Fruit fly (Drosophila melanogaster) whole organism, embryonic: ENCODE results near the gene ND-24.

Source experiments
- Adf1 ChIP-seq: fragments of 200-800 bp; sonication (Bioruptor generic); IDR thresholded peaks from 2 replicates; pipeline ENCODE4 v1.3.6; 2022; ENCODE audit warnings: missing biosample characterization, missing genetic modification characterization
- B-H2 ChIP-seq: fragments of 200-800 bp; sonication (Bioruptor generic); optimal IDR thresholded peaks from 2 replicates; lab custom pipeline; 2018; ENCODE audit warnings: missing biosample characterization, mild to moderate bottlenecking, missing genetic modification characterization
- C15 ChIP-seq: fragments of 200-800 bp; sonication (Bioruptor generic); IDR thresholded peaks from 3 replicates; pipeline ENCODE4 v1.3.6; 2022; ENCODE audit warnings: missing biosample characterization, missing genetic modification characterization
- CG10321 ChIP-seq: fragments of 200-800 bp; sonication (Bioruptor generic); IDR thresholded peaks from 2 replicates; pipeline ENCODE4 v1.3.6; 2022; ENCODE audit warnings: missing biosample characterization, missing genetic modification characterization
- CG11247 ChIP-seq: fragments of 200-800 bp; sonication (Bioruptor generic); IDR thresholded peaks from 2 replicates; pipeline ENCODE4 v1.3.6; 2022; ENCODE audit warnings: missing biosample characterization, missing genetic modification characterization
- CG12104 ChIP-seq: fragments of 200-800 bp; sonication (Bioruptor generic); optimal IDR thresholded peaks from 3 replicates; lab custom pipeline; 2016; ENCODE audit warnings: missing biosample characterization, missing genetic modification characterization
- CG12744 ChIP-seq: fragments of 200-800 bp; sonication (Bioruptor generic); optimal IDR thresholded peaks from 2 replicates; lab custom pipeline; 2016; ENCODE audit warnings: missing biosample characterization, missing genetic modification characterization
- CG12769 ChIP-seq: fragments of 200-800 bp; sonication (Bioruptor generic); optimal IDR thresholded peaks from 2 replicates; lab custom pipeline; 2019; ENCODE audit warnings: missing biosample characterization, mild to moderate bottlenecking, missing genetic modification characterization, moderate library complexity
- CG13296 ChIP-seq: fragments of 200-800 bp; sonication (Bioruptor generic); optimal IDR thresholded peaks from 3 replicates; lab custom pipeline; 2018; ENCODE audit warnings: missing biosample characterization, mild to moderate bottlenecking, missing genetic modification characterization
- CG13894 ChIP-seq: fragments of 200-800 bp; sonication (Bioruptor generic); optimal IDR thresholded peaks from 3 replicates; lab custom pipeline; 2018; ENCODE audit warnings: missing biosample characterization, mild to moderate bottlenecking, missing genetic modification characterization, moderate library complexity
- CG15269 ChIP-seq: fragments of 200-800 bp; sonication (Bioruptor generic); optimal IDR thresholded peaks from 2 replicates; lab custom pipeline; 2018; ENCODE audit warnings: missing biosample characterization, mild to moderate bottlenecking, missing genetic modification characterization, moderate library complexity
- CG15514 ChIP-seq: fragments of 200-800 bp; sonication (Bioruptor generic); optimal IDR thresholded peaks from 3 replicates; lab custom pipeline; 2017; ENCODE audit warnings: missing biosample characterization, missing genetic modification characterization, mild to moderate bottlenecking, moderate library complexity, missing genetic modification reagents
- CG16863 ChIP-seq: fragments of 200-800 bp; sonication (Bioruptor generic); optimal IDR thresholded peaks from 3 replicates; lab custom pipeline; 2016; ENCODE audit warnings: missing biosample characterization, missing genetic modification characterization
- CG17912 ChIP-seq: fragments of 200-800 bp; sonication (Bioruptor generic); optimal IDR thresholded peaks from 2 replicates; lab custom pipeline; 2018; ENCODE audit warnings: missing biosample characterization, mild to moderate bottlenecking, missing genetic modification characterization
- CG18599 ChIP-seq: fragments of 200-800 bp; sonication (Bioruptor generic); optimal IDR thresholded peaks from 3 replicates; lab custom pipeline; 2017; ENCODE audit warnings: missing biosample characterization, missing genetic modification characterization, mild to moderate bottlenecking, moderate library complexity, missing genetic modification reagents
- CG2120 ChIP-seq: fragments of 200-800 bp; sonication (Bioruptor generic); optimal IDR thresholded peaks from 3 replicates; lab custom pipeline; 2016; ENCODE audit warnings: missing biosample characterization, missing genetic modification characterization
- CG2678 ChIP-seq: fragments of 200-800 bp; sonication (Bioruptor generic); optimal IDR thresholded peaks from 3 replicates; lab custom pipeline; 2019; ENCODE audit warnings: missing biosample characterization, mild to moderate bottlenecking, missing genetic modification characterization, moderate library complexity
- CG30403 ChIP-seq: fragments of 200-800 bp; sonication (Bioruptor generic); optimal IDR thresholded peaks from 3 replicates; lab custom pipeline; 2016; ENCODE audit warnings: missing biosample characterization, missing genetic modification characterization
- CG31441 ChIP-seq: fragments of 200-800 bp; sonication (Bioruptor generic); IDR thresholded peaks from 2 replicates; pipeline ENCODE4 v1.3.6; 2022; ENCODE audit warnings: missing biosample characterization, missing genetic modification characterization
- CG34376 ChIP-seq: fragments of 200-800 bp; sonication (Bioruptor generic); optimal IDR thresholded peaks from 2 replicates; lab custom pipeline; 2018; ENCODE audit warnings: missing biosample characterization, mild to moderate bottlenecking, missing genetic modification characterization
- CG3995 ChIP-seq: fragments of 200-800 bp; sonication (Bioruptor generic); optimal IDR thresholded peaks from 3 replicates; lab custom pipeline; 2016; ENCODE audit warnings: missing biosample characterization, missing genetic modification characterization
- CG4404 ChIP-seq: fragments of 200-800 bp; sonication (Bioruptor generic); IDR thresholded peaks from 2 replicates; pipeline ENCODE4 v1.3.6; 2022; ENCODE audit warnings: missing biosample characterization, missing genetic modification characterization
- CG5180 ChIP-seq: fragments of 200-800 bp; sonication (Bioruptor generic); optimal IDR thresholded peaks from 3 replicates; lab custom pipeline; 2017; ENCODE audit warnings: missing biosample characterization, missing genetic modification characterization, mild to moderate bottlenecking, moderate library complexity, missing genetic modification reagents
- CG8290 ChIP-seq, 3 experiments: fragments of 200-800 bp; sonication (Bioruptor generic); optimal IDR thresholded peaks; 2 replicates each; lab custom pipeline; 2016 to 2019; ENCODE audit warnings: missing biosample characterization in 3 of 3, missing genetic modification characterization in 3 of 3, mild to moderate bottlenecking in 2 of 3, moderate library complexity in 1 of 3
- Dbx ChIP-seq: fragments of 200-800 bp; sonication (Bioruptor generic); IDR thresholded peaks from 3 replicates; pipeline ENCODE4 v1.3.6; 2022; ENCODE audit warnings: missing biosample characterization, missing genetic modification characterization
- Doc2 ChIP-seq: fragments of 200-800 bp; sonication (Bioruptor generic); IDR thresholded peaks from 2 replicates; pipeline ENCODE4 v1.3.6; 2022; ENCODE audit warnings: missing biosample characterization, missing genetic modification characterization
- GATAe ChIP-seq: fragments of 200-800 bp; sonication (Bioruptor generic); conservative IDR thresholded peaks from 2 replicates; pipeline ENCODE4 v1.3.6; 2022; ENCODE audit warnings: missing biosample characterization, missing genetic modification characterization
- Hr51 ChIP-seq, 2 experiments: fragments of 200-800 bp; sonication (Bioruptor generic); optimal IDR thresholded peaks; 2 replicates in 1 of 2; 3 replicates in 1 of 2; lab custom pipeline; 2016 to 2018; ENCODE audit warnings: missing biosample characterization in 2 of 2, missing genetic modification characterization in 2 of 2, mild to moderate bottlenecking in 1 of 2, moderate library complexity in 1 of 2
- Lim3 ChIP-seq: fragments of 200-800 bp; sonication (Bioruptor generic); IDR thresholded peaks from 2 replicates; pipeline ENCODE4 v1.3.6; 2022; ENCODE audit warnings: missing biosample characterization, missing genetic modification characterization
- MTF-1 ChIP-seq: fragments of 200-800 bp; sonication (Bioruptor generic); optimal IDR thresholded peaks from 2 replicates; lab custom pipeline; 2018; ENCODE audit warnings: missing biosample characterization, mild to moderate bottlenecking, missing genetic modification characterization, borderline replicate concordance
- Neu2 ChIP-seq: fragments of 200-800 bp; sonication (Bioruptor generic); optimal IDR thresholded peaks from 3 replicates; lab custom pipeline; 2016; ENCODE audit warnings: missing biosample characterization, missing genetic modification characterization, borderline replicate concordance
- Oaz ChIP-seq: fragments of 200-800 bp; sonication (Bioruptor generic); IDR thresholded peaks from 2 replicates; pipeline ENCODE4 v1.3.6; 2022; ENCODE audit warnings: missing biosample characterization, missing genetic modification characterization
- PHDP ChIP-seq: fragments of 200-800 bp; sonication (Bioruptor generic); optimal IDR thresholded peaks from 3 replicates; lab custom pipeline; 2018; ENCODE audit warnings: missing biosample characterization, mild to moderate bottlenecking, missing genetic modification characterization, moderate library complexity
- Sry-β ChIP-seq: fragments of 200-800 bp; sonication (Bioruptor generic); optimal IDR thresholded peaks from 2 replicates; lab custom pipeline; 2018; ENCODE audit warnings: missing biosample characterization, mild to moderate bottlenecking, missing genetic modification characterization, moderate library complexity
- bsh ChIP-seq, 2 experiments: fragments of 200-800 bp; sonication (Bioruptor generic); optimal IDR thresholded peaks; 2 replicates each; lab custom pipeline; 2017 to 2018; ENCODE audit warnings: mild to moderate bottlenecking in 2 of 2, missing biosample characterization in 2 of 2, missing genetic modification characterization in 2 of 2, moderate library complexity in 1 of 2
- cas ChIP-seq: fragments of 200-800 bp; sonication (Bioruptor generic); IDR thresholded peaks from 2 replicates; pipeline ENCODE4 v1.3.6; 2022; ENCODE audit warnings: missing biosample characterization, missing genetic modification characterization
- exex ChIP-seq: fragments of 200-800 bp; sonication (Bioruptor generic); optimal IDR thresholded peaks from 4 replicates; lab custom pipeline; 2018; ENCODE audit warnings: missing biosample characterization, mild to moderate bottlenecking, missing genetic modification characterization, moderate library complexity
- fd64A ChIP-seq: fragments of 200-800 bp; sonication (Bioruptor generic); optimal IDR thresholded peaks from 3 replicates; lab custom pipeline; 2018; ENCODE audit warnings: missing biosample characterization, mild to moderate bottlenecking, missing genetic modification characterization
- fru ChIP-seq: fragments of >200 bp; optimal IDR thresholded peaks from 2 replicates; lab custom pipeline; 2017
- gcm ChIP-seq: fragments of 200-800 bp; sonication (Bioruptor generic); optimal IDR thresholded peaks from 2 replicates; lab custom pipeline; 2019; ENCODE audit warnings: missing biosample characterization, mild to moderate bottlenecking, missing genetic modification characterization, moderate library complexity
- grau ChIP-seq: fragments of 200-800 bp; optimal IDR thresholded peaks from 3 replicates; lab custom pipeline; 2019; ENCODE audit warnings: missing biosample characterization, mild to moderate bottlenecking, missing genetic modification characterization, moderate library complexity
- gro ChIP-seq: fragments of 200-800 bp; sonication (Bioruptor generic); optimal IDR thresholded peaks from 2 replicates; lab custom pipeline; 2016; ENCODE audit warnings: missing biosample characterization, missing genetic modification characterization
- kah ChIP-seq: fragments of 200-800 bp; sonication (Bioruptor generic); optimal IDR thresholded peaks from 2 replicates; lab custom pipeline; 2018; ENCODE audit warnings: missing biosample characterization, mild to moderate bottlenecking, missing genetic modification characterization
- lmd ChIP-seq: fragments of 200-800 bp; sonication (Bioruptor generic); IDR thresholded peaks from 2 replicates; pipeline ENCODE4 v1.3.6; 2022; ENCODE audit warnings: missing biosample characterization, missing genetic modification characterization
- maf-S ChIP-seq: fragments of 200-800 bp; sonication (Bioruptor generic); optimal IDR thresholded peaks from 2 replicates; lab custom pipeline; 2016; ENCODE audit warnings: missing biosample characterization, missing genetic modification characterization
- odd ChIP-seq: fragments of 200-800 bp; sonication (Bioruptor generic); optimal IDR thresholded peaks from 2 replicates; lab custom pipeline; 2017; ENCODE audit warnings: missing biosample characterization, mild to moderate bottlenecking, missing genetic modification characterization
- phol ChIP-seq: fragments of 200-800 bp; sonication (Bioruptor generic); optimal IDR thresholded peaks from 3 replicates; lab custom pipeline; 2018; ENCODE audit warnings: missing biosample characterization, mild to moderate bottlenecking, missing genetic modification characterization, moderate library complexity
- row ChIP-seq: fragments of 200-800 bp; sonication (Bioruptor generic); IDR thresholded peaks from 3 replicates; pipeline ENCODE4 v1.3.6; 2022; ENCODE audit warnings: missing biosample characterization, missing genetic modification characterization
- slp2 ChIP-seq: fragments of 200-800 bp; sonication (Bioruptor generic); optimal IDR thresholded peaks from 2 replicates; lab custom pipeline; 2016; ENCODE audit warnings: missing biosample characterization, missing genetic modification characterization
- sug ChIP-seq: fragments of 200-800 bp; optimal IDR thresholded peaks from 2 replicates; lab custom pipeline; 2019; ENCODE audit warnings: missing biosample characterization, mild to moderate bottlenecking, missing genetic modification characterization, moderate library complexity

The ND-24 gene

dm6 chrX:17624983-17625401 is 6.9 kb upstream of the ND-24 start (continued):
- TF ChIP-seq cas (GFP tag; lab: Robert Waterston, UW) (0 out of 2 replicates have a peak, but pooled peaks have one; percentile 35), CG34376 (GFP tag; lab: Kevin White, UChicago) (peak; percentile 90), kah (peak; percentile 84), CG4404 (GFP tag; lab: Robert Waterston, UW) (no peak; the same call in 1 of the 2 replicates), Adf1 (GFP tag; lab: Robert Waterston, UW) (peak; percentile 25; the same call in 1 of the 2 replicates), Dbx (peak; percentile 77), fd64A (peak; percentile 73), CG15269 (peak; percentile 95), Neu2 (GFP tag; lab: Kevin White, UChicago) (no peak), CG12769 (tag; lab: Kevin White, UChicago) (peak; percentile 90), CG16863 (GFP tag; lab: Kevin White, UChicago) (peak; percentile 74), MTF-1 (GFP tag; lab: Kevin White, UChicago) (peak; percentile 69), CG3995 (GFP tag; lab: Kevin White, UChicago) (peak; percentile 70), odd (GFP tag; lab: Kevin White, UChicago) (peak; percentile 88), slp2 (GFP tag; lab: Kevin White, UChicago) (peak; percentile 81), CG12104 (peak; percentile 71), maf-S (peak; percentile 72), fru (lab: Kevin White, UChicago) (no peak), lmd (GFP tag; lab: Robert Waterston, UW) (peak; percentile 82), CG18599 (peak; percentile 92), CG10321 (GFP tag; lab: Robert Waterston, UW) (peak; percentile 67), Oaz (GFP tag; lab: Robert Waterston, UW) (peak; percentile 77), CG8290 (GFP tag; optimal IDR thresholded peaks at IDR 0.05; lab: Kevin White, UChicago) (peak; percentile 32), CG8290 (tag; optimal IDR thresholded peaks at IDR 0.05; lab: Kevin White, UChicago) (peak in 1 of 2 experiments; percentile 89), CG30403 (GFP tag; lab: Kevin White, UChicago) (peak; percentile 86), CG5180 (GFP tag; lab: Kevin White, UChicago) (peak; percentile 84), CG12744 (GFP tag; lab: Kevin White, UChicago) (peak; percentile 78), Doc2 (GFP tag; lab: Robert Waterston, UW) (no peak), gro (GFP tag; lab: Kevin White, UChicago) (peak; percentile 81), C15 (0 out of 3 replicates have a peak, but pooled peaks have one; percentile 42), CG17912 (GFP tag; lab: Kevin White, UChicago) (peak; percentile 45), CG15514 (GFP tag; lab: Kevin White, UChicago) (peak; percentile 84)

DNA sequence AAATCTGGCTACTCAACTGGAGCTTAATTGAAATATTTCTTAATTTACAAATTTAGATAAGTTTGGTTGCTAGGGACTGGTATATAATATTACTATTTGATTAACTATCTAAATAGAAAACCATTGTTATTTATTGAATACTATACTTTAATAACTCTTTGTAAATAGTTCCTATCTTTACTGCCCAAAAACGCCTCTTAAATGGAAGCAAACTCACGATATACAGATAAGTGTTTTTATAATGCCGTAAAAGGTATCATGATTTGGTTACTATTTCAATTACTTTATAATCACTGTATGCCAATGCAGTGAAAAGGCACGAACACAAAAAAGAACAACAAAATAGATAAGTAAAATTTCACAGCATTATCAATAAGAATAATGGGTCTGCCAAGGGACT is 6.1 kb upstream of the ND-24 start:
- TF ChIP-seq Sry-β (GFP tag; lab: Kevin White, UChicago) = peak; percentile 79
- TF ChIP-seq B-H2 = peak; percentile 7
- TF ChIP-seq phol (tag; lab: Kevin White, UChicago) = no peak
- TF ChIP-seq sug (tag; lab: Kevin White, UChicago) = peak; percentile 32
- TF ChIP-seq Hr51 (GFP tag; optimal IDR thresholded peaks at IDR 0.05; lab: Kevin White, UChicago) = peak in 1 of 2 experiments; percentile 23
- TF ChIP-seq grau (tag; lab: Kevin White, UChicago) = peak; percentile 10
- TF ChIP-seq exex = peak; percentile 76
- TF ChIP-seq Lim3 (GFP tag; lab: Robert Waterston, UW) = no peak
- TF ChIP-seq gcm (GFP tag; lab: Kevin White, UChicago) = peak; percentile 12
- TF ChIP-seq row (GFP tag; lab: Robert Waterston, UW) = peak; percentile 43; the same call in 2 of the 3 replicates
- peak; percentile 43 for TF ChIP-seq CG2678 (tag; lab: Kevin White, UChicago)
- no peak for TF ChIP-seq bsh (GFP tag; optimal IDR thresholded peaks at IDR 0.05; lab: Kevin White, UChicago)
- TF ChIP-seq CG13894 (tag; lab: Kevin White, UChicago) = peak; percentile 46
- no peak for TF ChIP-seq CG11247 (GFP tag; lab: Robert Waterston, UW)
- TF ChIP-seq PHDP (tag; lab: Kevin White, UChicago) = peak; percentile 16
- TF ChIP-seq CG2120 (GFP tag; lab: Kevin White, UChicago) = no peak
- peak; percentile 11 for TF ChIP-seq CG13296 (GFP tag; lab: Kevin White, UChicago)
- no peak for TF ChIP-seq GATAe (GFP tag; lab: Robert Waterston, UW)
- 0 out of 2 replicates have a peak, but pooled peaks have one; percentile 18 for TF ChIP-seq CG31441 (GFP tag; lab: Robert Waterston, UW)
- TF ChIP-seq CG15269 = peak; percentile 35
